Fruit fly (Drosophila melanogaster) whole organism, embryonic: ENCODE data around the gene CG2841.
A peak's percentile ranks its signal among the peaks of the same experiment; 100 is the strongest.

Source experiments
- Abd-B ChIP-seq: fragments of 200-800 bp; sonication (Bioruptor generic); optimal IDR thresholded peaks from 2 replicates; lab custom pipeline; 2018; ENCODE audit warnings: missing biosample characterization, mild to moderate bottlenecking, missing genetic modification characterization, moderate library complexity
- BtbVII ChIP-seq: fragments of 200-800 bp; sonication (Bioruptor generic); optimal IDR thresholded peaks from 3 replicates; lab custom pipeline; 2017; ENCODE audit warnings: missing biosample characterization, mild to moderate bottlenecking, missing genetic modification characterization
- CG10267 ChIP-seq: fragments of 200-800 bp; sonication (Bioruptor generic); optimal IDR thresholded peaks from 2 replicates; lab custom pipeline; 2018; ENCODE audit warnings: missing biosample characterization, mild to moderate bottlenecking, missing genetic modification characterization, moderate library complexity
- CG12299 ChIP-seq: fragments of 200-800 bp; sonication (Bioruptor generic); optimal IDR thresholded peaks from 2 replicates; lab custom pipeline; 2018; ENCODE audit warnings: missing biosample characterization, mild to moderate bottlenecking, missing genetic modification characterization
- CG1233 ChIP-seq: fragments of 200-800 bp; sonication (Bioruptor generic); optimal IDR thresholded peaks from 4 replicates; lab custom pipeline; 2018; ENCODE audit warnings: missing biosample characterization, mild to moderate bottlenecking, missing genetic modification characterization
- CG14965 ChIP-seq: fragments of 200-800 bp; sonication (Bioruptor generic); optimal IDR thresholded peaks from 2 replicates; lab custom pipeline; 2016; ENCODE audit warnings: missing biosample characterization, missing genetic modification characterization, borderline replicate concordance
- CG15269 ChIP-seq: fragments of 200-800 bp; sonication (Bioruptor generic); optimal IDR thresholded peaks from 2 replicates; lab custom pipeline; 2018; ENCODE audit warnings: missing biosample characterization, mild to moderate bottlenecking, missing genetic modification characterization, moderate library complexity
- CG16813 ChIP-seq: fragments of 200-800 bp; sonication (Bioruptor generic); IDR thresholded peaks from 3 replicates; pipeline ENCODE4 v1.3.6; 2022; ENCODE audit warnings: missing biosample characterization, missing genetic modification characterization; ENCODE audit not compliant: partially characterized antibody
- CG17359 ChIP-seq: fragments of 200-800 bp; sonication (Bioruptor generic); optimal IDR thresholded peaks from 3 replicates; lab custom pipeline; 2018; ENCODE audit warnings: missing biosample characterization, mild to moderate bottlenecking, missing genetic modification characterization, moderate library complexity
- CG17568 ChIP-seq: fragments of 200-800 bp; sonication (Bioruptor generic); optimal IDR thresholded peaks from 2 replicates; lab custom pipeline; 2018; ENCODE audit warnings: missing biosample characterization, mild to moderate bottlenecking, missing genetic modification characterization, moderate library complexity
- CG2120 ChIP-seq: fragments of 200-800 bp; sonication (Bioruptor generic); optimal IDR thresholded peaks from 3 replicates; lab custom pipeline; 2016; ENCODE audit warnings: missing biosample characterization, missing genetic modification characterization
- CG2202 ChIP-seq: fragments of 200-800 bp; sonication (Bioruptor generic); optimal IDR thresholded peaks from 2 replicates; lab custom pipeline; 2018; ENCODE audit warnings: missing biosample characterization, mild to moderate bottlenecking, missing genetic modification characterization
- CG34224 ChIP-seq: fragments of 200-800 bp; sonication (Bioruptor generic); IDR thresholded peaks from 3 replicates; pipeline ENCODE4 v1.3.6; 2022; ENCODE audit warnings: missing biosample characterization, missing genetic modification characterization; ENCODE audit not compliant: partially characterized antibody
- CG6175 ChIP-seq: fragments of 200-800 bp; sonication (Bioruptor generic); IDR thresholded peaks from 3 replicates; pipeline ENCODE4 v1.3.6; 2022; ENCODE audit warnings: missing biosample characterization, missing genetic modification characterization
- CG8281 ChIP-seq: fragments of 200-800 bp; sonication (Bioruptor generic); optimal IDR thresholded peaks from 2 replicates; lab custom pipeline; 2018; ENCODE audit warnings: missing biosample characterization, mild to moderate bottlenecking, missing genetic modification characterization, moderate library complexity
- CG8290 ChIP-seq, 3 experiments: fragments of 200-800 bp; sonication (Bioruptor generic); optimal IDR thresholded peaks; 2 replicates each; lab custom pipeline; 2016 to 2019; ENCODE audit warnings: missing biosample characterization in 3 of 3, missing genetic modification characterization in 3 of 3, mild to moderate bottlenecking in 2 of 3, moderate library complexity in 1 of 3
- CG8359 ChIP-seq: fragments of 200-800 bp; sonication (Bioruptor generic); optimal IDR thresholded peaks from 2 replicates; lab custom pipeline; 2017; ENCODE audit warnings: missing biosample characterization, mild to moderate bottlenecking, missing genetic modification characterization, borderline replicate concordance
- CG9215 ChIP-seq: fragments of 200-800 bp; sonication (Bioruptor generic); IDR thresholded peaks from 2 replicates; pipeline ENCODE4 v1.3.6; 2022; ENCODE audit warnings: missing biosample characterization, missing genetic modification characterization
- CG9932 ChIP-seq: fragments of 200-800 bp; sonication (Bioruptor generic); IDR thresholded peaks from 2 replicates; pipeline ENCODE4 v1.3.6; 2022; ENCODE audit warnings: missing biosample characterization, missing genetic modification characterization
- D ChIP-seq, 2 experiments: fragments of 200-800 bp in 1 of 2; fragments of >200 bp in 1 of 2; sonication (Bioruptor generic) in 1 of 2; optimal IDR thresholded peaks; 2 replicates in 1 of 2; 3 replicates in 1 of 2; lab custom pipeline; 2017; ENCODE audit warnings: mild to moderate bottlenecking in 1 of 2, missing biosample characterization in 1 of 2, missing genetic modification characterization in 1 of 2, missing genetic modification reagents in 1 of 2
- Dp ChIP-seq: fragments of 200-800 bp; sonication (Bioruptor generic); optimal IDR thresholded peaks from 2 replicates; lab custom pipeline; 2018; ENCODE audit warnings: missing biosample characterization, mild to moderate bottlenecking, missing genetic modification characterization, moderate library complexity
- ERR ChIP-seq: fragments of 200-800 bp; sonication (Bioruptor generic); optimal IDR thresholded peaks from 2 replicates; lab custom pipeline; 2016; ENCODE audit warnings: missing biosample characterization, missing genetic modification characterization
- HLH4C ChIP-seq: fragments of 200-800 bp; sonication (Bioruptor generic); IDR thresholded peaks from 3 replicates; pipeline ENCODE4 v1.3.6; 2022; ENCODE audit warnings: missing biosample characterization, missing genetic modification characterization; ENCODE audit not compliant: partially characterized antibody
- Kr ChIP-seq: fragments of 200-800 bp; sonication (Bioruptor generic); optimal IDR thresholded peaks from 2 replicates; lab custom pipeline; 2017; ENCODE audit warnings: missing biosample characterization, mild to moderate bottlenecking, missing genetic modification characterization
- MBD-R2 ChIP-seq: fragments of 200-800 bp; sonication (Bioruptor generic); IDR thresholded peaks from 2 replicates; pipeline ENCODE4 v1.3.6; 2022; ENCODE audit warnings: missing biosample characterization, missing genetic modification characterization
- Meics ChIP-seq: fragments of 200-800 bp; sonication (Bioruptor generic); optimal IDR thresholded peaks from 2 replicates; lab custom pipeline; 2017; ENCODE audit warnings: missing biosample characterization, mild to moderate bottlenecking, missing genetic modification characterization
- Neu2 ChIP-seq: fragments of 200-800 bp; sonication (Bioruptor generic); optimal IDR thresholded peaks from 3 replicates; lab custom pipeline; 2016; ENCODE audit warnings: missing biosample characterization, missing genetic modification characterization, borderline replicate concordance
- Stat92E ChIP-seq, 3 experiments: fragments of >200 bp in 2 of 3; fragments of 200-800 bp in 1 of 3; sonication (Bioruptor generic) in 1 of 3; optimal IDR thresholded peaks; 2 replicates each; lab custom pipeline; 2017 to 2019; ENCODE audit warnings: missing biosample characterization in 3 of 3, missing genetic modification characterization in 3 of 3, mild to moderate bottlenecking in 1 of 3, moderate library complexity in 1 of 3
- ash1 ChIP-seq: fragments of 200-800 bp; sonication (Bioruptor generic); optimal IDR thresholded peaks from 2 replicates; lab custom pipeline; 2018; ENCODE audit warnings: missing biosample characterization, mild to moderate bottlenecking, missing genetic modification characterization
- az2 ChIP-seq: fragments of 200-800 bp; sonication (Bioruptor generic); optimal IDR thresholded peaks from 3 replicates; lab custom pipeline; 2016; ENCODE audit warnings: missing biosample characterization, missing genetic modification characterization
- bcd ChIP-seq: fragments of 200-800 bp; sonication (Bioruptor generic); optimal IDR thresholded peaks from 2 replicates; lab custom pipeline; 2017; ENCODE audit warnings: missing biosample characterization, mild to moderate bottlenecking, missing genetic modification characterization
- cas ChIP-seq: fragments of 200-800 bp; sonication (Bioruptor generic); IDR thresholded peaks from 2 replicates; pipeline ENCODE4 v1.3.6; 2022; ENCODE audit warnings: missing biosample characterization, missing genetic modification characterization
- cato ChIP-seq: fragments of 200-800 bp; sonication (Bioruptor generic); optimal IDR thresholded peaks from 2 replicates; lab custom pipeline; 2016; ENCODE audit warnings: missing biosample characterization, missing genetic modification characterization, borderline replicate concordance
- dm ChIP-seq: fragments of 200-800 bp; sonication (Bioruptor generic); optimal IDR thresholded peaks from 3 replicates; lab custom pipeline; 2016; ENCODE audit warnings: missing biosample characterization, missing genetic modification characterization
- fru ChIP-seq: fragments of >200 bp; optimal IDR thresholded peaks from 2 replicates; lab custom pipeline; 2017
- gro ChIP-seq: fragments of 200-800 bp; sonication (Bioruptor generic); optimal IDR thresholded peaks from 2 replicates; lab custom pipeline; 2016; ENCODE audit warnings: missing biosample characterization, missing genetic modification characterization
- inv ChIP-seq: fragments of 200-800 bp; sonication (Bioruptor generic); IDR thresholded peaks from 2 replicates; pipeline ENCODE4 v1.3.6; 2022; ENCODE audit warnings: missing biosample characterization, missing genetic modification characterization; ENCODE audit not compliant: partially characterized antibody
- kay ChIP-seq: fragments of 200-800 bp; sonication (Bioruptor generic); optimal IDR thresholded peaks from 2 replicates; lab custom pipeline; 2016; ENCODE audit warnings: missing biosample characterization, missing genetic modification characterization
- klu ChIP-seq: fragments of 200-800 bp; sonication (Bioruptor generic); IDR thresholded peaks from 2 replicates; pipeline ENCODE4 v1.3.6; 2022; ENCODE audit warnings: missing biosample characterization, missing genetic modification characterization
- lmd ChIP-seq: fragments of 200-800 bp; sonication (Bioruptor generic); IDR thresholded peaks from 2 replicates; pipeline ENCODE4 v1.3.6; 2022; ENCODE audit warnings: missing biosample characterization, missing genetic modification characterization
- nom ChIP-seq: fragments of 200-800 bp; sonication (Bioruptor generic); optimal IDR thresholded peaks from 2 replicates; lab custom pipeline; 2017; ENCODE audit warnings: missing biosample characterization, missing genetic modification characterization, mild to moderate bottlenecking, moderate library complexity, missing genetic modification reagents
- pros ChIP-seq: fragments of 200-800 bp; sonication (Bioruptor generic); optimal IDR thresholded peaks from 3 replicates; lab custom pipeline; 2019; ENCODE audit warnings: missing biosample characterization, mild to moderate bottlenecking, missing genetic modification characterization, moderate library complexity
- pzg ChIP-seq: fragments of 200-800 bp; sonication (Bioruptor generic); optimal IDR thresholded peaks from 3 replicates; lab custom pipeline; 2018; ENCODE audit warnings: missing biosample characterization, mild to moderate bottlenecking, missing genetic modification characterization, moderate library complexity
- sim ChIP-seq: fragments of 200-800 bp; sonication (Bioruptor generic); IDR thresholded peaks from 2 replicates; pipeline ENCODE4 v1.3.6; 2022; ENCODE audit warnings: missing biosample characterization, missing genetic modification characterization
- stc ChIP-seq: fragments of 200-800 bp; sonication (Bioruptor generic); IDR thresholded peaks from 2 replicates; pipeline ENCODE4 v1.3.6; 2022; ENCODE audit warnings: missing biosample characterization, missing genetic modification characterization
- trh ChIP-seq: fragments of 200-800 bp; sonication (Bioruptor generic); optimal IDR thresholded peaks from 2 replicates; lab custom pipeline; 2016; ENCODE audit warnings: missing biosample characterization, missing genetic modification characterization
- vnd ChIP-seq: fragments of 200-800 bp; sonication (Bioruptor generic); IDR thresholded peaks from 3 replicates; pipeline ENCODE4 v1.3.6; 2022; ENCODE audit warnings: missing biosample characterization, missing genetic modification characterization; ENCODE audit not compliant: partially characterized antibody

CG2841 gene

dm6 chrX:2297428-2298200, 68.5 kb downstream of the CG2841 start (continued):
- peak; percentile 97 for TF ChIP-seq CG17568 (GFP tag; lab: Kevin White, UChicago)
- peak; percentile 95 for TF ChIP-seq CG2202
- peak; percentile 98 for TF ChIP-seq dm (GFP tag; lab: Kevin White, UChicago)
- peak; percentile 98 for TF ChIP-seq BtbVII (GFP tag; lab: Kevin White, UChicago)
- TF ChIP-seq kay, result peak; percentile 97
- TF ChIP-seq CG8359 (GFP tag; lab: Kevin White, UChicago), result peak; percentile 94
- no peak for TF ChIP-seq fru (lab: Kevin White, UChicago)
- TF ChIP-seq CG16813, result no peak
- TF ChIP-seq Stat92E (GFP tag; optimal IDR thresholded peaks at IDR 0.05; lab: Kevin White, UChicago), result peak in 1 of 3 experiments; percentile 94
- peak; percentile 95 for TF ChIP-seq klu
- TF ChIP-seq Abd-B, result peak; percentile 98
- peak; percentile 99 for TF ChIP-seq CG15269 (tag; lab: Kevin White, UChicago)
- TF ChIP-seq CG8281 (tag; lab: Kevin White, UChicago), result peak; percentile 89
- peak; percentile 96 for TF ChIP-seq CG9932 (GFP tag; lab: Robert Waterston, UW)
- no peak for TF ChIP-seq inv
- peak; percentile 97 for TF ChIP-seq CG8290 (GFP tag; optimal IDR thresholded peaks at IDR 0.05; lab: Kevin White, UChicago)
- peak; percentile 90 to 100 for TF ChIP-seq CG8290 (tag; optimal IDR thresholded peaks at IDR 0.05; lab: Kevin White, UChicago)
- TF ChIP-seq MBD-R2 (GFP tag; lab: Robert Waterston, UW), result peak; percentile 98
- TF ChIP-seq ash1 (GFP tag; lab: Kevin White, UChicago), result peak; percentile 92
- peak; percentile 90 for TF ChIP-seq CG14965 (GFP tag; lab: Kevin White, UChicago)
- TF ChIP-seq pzg, result peak; percentile 33
- peak; percentile 86 for TF ChIP-seq Neu2 (GFP tag; lab: Kevin White, UChicago)
- peak; percentile 90 for TF ChIP-seq cas (GFP tag; lab: Robert Waterston, UW)
- peak; percentile 98 for TF ChIP-seq stc (GFP tag; lab: Robert Waterston, UW)
- TF ChIP-seq HLH4C (GFP tag; lab: Robert Waterston, UW), result no peak
- TF ChIP-seq CG17359, result peak; percentile 99
- peak; percentile 99 for TF ChIP-seq bcd (GFP tag; lab: Kevin White, UChicago)
- no peak for TF ChIP-seq CG34224 (GFP tag; lab: Robert Waterston, UW)
- TF ChIP-seq Kr (GFP tag; lab: Kevin White, UChicago), result peak; percentile 59
- TF ChIP-seq CG2120 (GFP tag; lab: Kevin White, UChicago), result peak; percentile 99
- no peak for TF ChIP-seq vnd
- TF ChIP-seq az2 (GFP tag; lab: Kevin White, UChicago), result peak; percentile 99
- peak; percentile 92 for TF ChIP-seq CG10267 (tag; lab: Kevin White, UChicago)
- peak; percentile 37 for TF ChIP-seq Dp (GFP tag; lab: Kevin White, UChicago)
- TF ChIP-seq trh (GFP tag; lab: Kevin White, UChicago), result peak; percentile 96
- peak; percentile 98 for TF ChIP-seq cato (GFP tag; lab: Kevin White, UChicago)
- peak; percentile 95 for TF ChIP-seq CG9215 (GFP tag; lab: Robert Waterston, UW)
- TF ChIP-seq sim (GFP tag; lab: Robert Waterston, UW), result peak; percentile 93
- peak; percentile 97 for TF ChIP-seq Meics (GFP tag; lab: Kevin White, UChicago)
- peak; percentile 98 for TF ChIP-seq ERR (GFP tag; lab: Kevin White, UChicago)
- peak; percentile 98 for TF ChIP-seq gro (GFP tag; lab: Kevin White, UChicago)
- TF ChIP-seq CG12299, result peak; percentile 97
- TF ChIP-seq CG1233 (GFP tag; lab: Kevin White, UChicago), result peak; percentile 97
- TF ChIP-seq D (optimal IDR thresholded peaks at IDR 0.05; lab: Kevin White, UChicago), result no peak
- peak; percentile 98 for TF ChIP-seq D (GFP tag; optimal IDR thresholded peaks at IDR 0.05; lab: Kevin White, UChicago)
- peak; percentile 74 for TF ChIP-seq nom (GFP tag; lab: Kevin White, UChicago)
- peak; percentile 99 for TF ChIP-seq lmd (GFP tag; lab: Robert Waterston, UW)
- TF ChIP-seq pros, result peak; percentile 60
- peak; percentile 95 for TF ChIP-seq CG6175 (GFP tag; lab: Robert Waterston, UW)
